Worm (Caenorhabditis elegans) whole organism, midembryonic: ENCODE results near the gene srh-32.

Experiments
- T22C8.4 ChIP-seq: fragments of 200-800 bp; sonication (Bioruptor generic); IDR thresholded peaks from 2 replicates; pipeline ENCODE4 v1.3.6; 2022; ENCODE audit warnings: missing genetic modification characterization, missing compliant biosample characterization
- flt-1 ChIP-seq: fragments of 200-800 bp; sonication (Bioruptor generic); IDR thresholded peaks from 2 replicates; pipeline ENCODE4 v1.3.6; 2022; ENCODE audit warnings: missing genetic modification characterization, missing compliant biosample characterization
- med-1 ChIP-seq: sonication (generic microtip); optimal IDR thresholded peaks from 2 replicates; lab custom pipeline; 2017; ENCODE audit warnings: missing genetic modification characterization, mild to moderate bottlenecking, missing compliant biosample characterization, antibody characterized with exemption, missing genetic modification reagents; ENCODE audit not compliant: insufficient read depth
- ref-1 ChIP-seq: fragments of 200-800 bp; sonication (Bioruptor generic); conservative IDR thresholded peaks from 2 replicates; pipeline ENCODE4 v1.3.6; 2022; ENCODE audit warnings: missing genetic modification reagents, missing genetic modification characterization, missing compliant biosample characterization
- ztf-23 ChIP-seq: fragments of 200-800 bp; sonication (Bioruptor generic); IDR thresholded peaks from 2 replicates; pipeline ENCODE4 v1.3.6; 2022; ENCODE audit warnings: missing genetic modification reagents, missing genetic modification characterization, missing compliant biosample characterization

DNA sequence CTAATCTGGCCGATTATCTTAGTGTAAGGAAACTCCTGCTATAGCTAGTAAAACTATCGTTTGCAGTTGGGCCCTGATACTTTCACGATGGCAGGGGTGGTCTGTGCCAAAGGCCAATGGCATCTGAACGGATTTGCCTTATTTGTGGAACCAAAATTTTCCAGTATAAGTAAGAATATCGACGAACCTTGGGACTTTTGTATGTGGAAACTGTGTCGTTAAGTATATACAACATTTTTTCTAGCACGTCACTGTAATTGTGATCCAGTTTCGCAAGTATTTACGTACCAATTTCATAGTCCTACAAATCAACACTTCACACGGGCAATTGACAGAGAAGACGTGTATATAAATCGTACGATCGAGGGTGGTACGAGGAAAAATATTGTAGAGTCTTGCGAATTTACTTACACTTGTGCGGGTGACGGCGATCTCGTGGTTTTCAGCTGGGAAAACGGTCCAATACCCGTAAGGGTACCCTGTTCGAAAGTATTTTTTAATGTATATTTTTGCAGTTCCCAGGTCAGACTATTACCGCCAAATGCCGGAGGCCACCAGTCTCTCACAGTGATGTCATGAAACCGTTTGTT lies 5.3 kb downstream of the srh-32 start:
- TF ChIP-seq flt-1 (GFP tag; lab: Robert Waterston, UW) (no peak), med-1 (GFP tag; lab: Kevin White, UChicago) (no peak), ref-1 (no peak), T22C8.4 (GFP tag; lab: Robert Waterston, UW) (no peak), ztf-23 (GFP tag; lab: Robert Waterston, UW) (no peak)
